Fruit fly (Drosophila melanogaster) whole organism, embryonic: ENCODE measurements around the gene Utx.

Experiments
- C15 ChIP-seq: fragments of 200-800 bp; sonication (Bioruptor generic); IDR thresholded peaks from 3 replicates; pipeline ENCODE4 v1.3.6; 2022; ENCODE audit warnings: missing biosample characterization, missing genetic modification characterization
- CG10565 ChIP-seq: fragments of 200-800 bp; sonication (Bioruptor generic); optimal IDR thresholded peaks from 3 replicates; lab custom pipeline; 2016; ENCODE audit warnings: missing biosample characterization, mild to moderate bottlenecking, missing genetic modification characterization
- CG10654 ChIP-seq: fragments of 200-800 bp; sonication (Bioruptor generic); optimal IDR thresholded peaks from 2 replicates; lab custom pipeline; 2016; ENCODE audit warnings: missing biosample characterization, missing genetic modification characterization
- CG13775 ChIP-seq: fragments of 200-800 bp; sonication (Bioruptor generic); optimal IDR thresholded peaks from 3 replicates; lab custom pipeline; 2017; ENCODE audit warnings: missing biosample characterization, mild to moderate bottlenecking, missing genetic modification characterization
- CG14710 ChIP-seq: fragments of 200-800 bp; sonication (Bioruptor generic); optimal IDR thresholded peaks from 3 replicates; lab custom pipeline; 2019; ENCODE audit warnings: missing biosample characterization, mild to moderate bottlenecking, missing genetic modification characterization, moderate library complexity
- CG15011 ChIP-seq: fragments of 200-800 bp; sonication (Bioruptor generic); optimal IDR thresholded peaks from 3 replicates; lab custom pipeline; 2018; ENCODE audit warnings: missing biosample characterization, mild to moderate bottlenecking, missing genetic modification characterization
- CG15696 ChIP-seq: fragments of 200-800 bp; sonication (Bioruptor generic); optimal IDR thresholded peaks from 2 replicates; lab custom pipeline; 2019; ENCODE audit warnings: missing biosample characterization, mild to moderate bottlenecking, missing genetic modification characterization, moderate library complexity
- CG17385 ChIP-seq: fragments of 200-800 bp; sonication (Bioruptor generic); optimal IDR thresholded peaks from 3 replicates; lab custom pipeline; 2018; ENCODE audit warnings: missing biosample characterization, mild to moderate bottlenecking, missing genetic modification characterization
- CG17568 ChIP-seq: fragments of 200-800 bp; sonication (Bioruptor generic); optimal IDR thresholded peaks from 2 replicates; lab custom pipeline; 2018; ENCODE audit warnings: missing biosample characterization, mild to moderate bottlenecking, missing genetic modification characterization, moderate library complexity
- CG3065 ChIP-seq: fragments of 200-800 bp; sonication (Bioruptor generic); optimal IDR thresholded peaks from 2 replicates; lab custom pipeline; 2016; ENCODE audit warnings: missing biosample characterization, missing genetic modification characterization
- CG32772 ChIP-seq: fragments of 200-800 bp; sonication (Bioruptor generic); IDR thresholded peaks from 2 replicates; pipeline ENCODE4 v1.3.6; 2022; ENCODE audit warnings: missing biosample characterization, missing genetic modification characterization
- CG34224 ChIP-seq: fragments of 200-800 bp; sonication (Bioruptor generic); IDR thresholded peaks from 3 replicates; pipeline ENCODE4 v1.3.6; 2022; ENCODE audit warnings: missing biosample characterization, missing genetic modification characterization; ENCODE audit not compliant: partially characterized antibody
- CG5180 ChIP-seq: fragments of 200-800 bp; sonication (Bioruptor generic); optimal IDR thresholded peaks from 3 replicates; lab custom pipeline; 2017; ENCODE audit warnings: missing biosample characterization, missing genetic modification characterization, mild to moderate bottlenecking, moderate library complexity, missing genetic modification reagents
- CG6272 ChIP-seq: fragments of 200-800 bp; sonication (Bioruptor generic); IDR thresholded peaks from 2 replicates; pipeline ENCODE4 v1.3.6; 2022; ENCODE audit warnings: missing biosample characterization, missing genetic modification characterization
- CG8281 ChIP-seq: fragments of 200-800 bp; sonication (Bioruptor generic); optimal IDR thresholded peaks from 2 replicates; lab custom pipeline; 2018; ENCODE audit warnings: missing biosample characterization, mild to moderate bottlenecking, missing genetic modification characterization, moderate library complexity
- CG9817 ChIP-seq: fragments of 200-800 bp; sonication (Bioruptor generic); optimal IDR thresholded peaks from 2 replicates; lab custom pipeline; 2018; ENCODE audit warnings: missing biosample characterization, mild to moderate bottlenecking, missing genetic modification characterization, moderate library complexity
- Dll ChIP-seq: fragments of 200-800 bp; sonication (Bioruptor generic); IDR thresholded peaks from 4 replicates; pipeline ENCODE4 v1.3.6; 2022; ENCODE audit warnings: missing biosample characterization, missing genetic modification characterization; ENCODE audit not compliant: partially characterized antibody
- Dref ChIP-seq: fragments of 200-800 bp; sonication (Bioruptor generic); IDR thresholded peaks from 2 replicates; pipeline ENCODE4 v1.3.6; 2022; ENCODE audit warnings: missing biosample characterization, missing genetic modification characterization
- E2f2 ChIP-seq: fragments of 200-800 bp; sonication (Bioruptor generic); IDR thresholded peaks from 2 replicates; pipeline ENCODE4 v1.3.6; 2022; ENCODE audit warnings: missing biosample characterization, missing genetic modification characterization
- GATAe ChIP-seq: fragments of 200-800 bp; sonication (Bioruptor generic); conservative IDR thresholded peaks from 2 replicates; pipeline ENCODE4 v1.3.6; 2022; ENCODE audit warnings: missing biosample characterization, missing genetic modification characterization
- H15 ChIP-seq: fragments of 200-800 bp; sonication (Bioruptor generic); IDR thresholded peaks from 3 replicates; pipeline ENCODE4 v1.3.6; 2022; ENCODE audit warnings: missing biosample characterization, missing genetic modification characterization
- Hand ChIP-seq: fragments of 200-800 bp; sonication (Bioruptor generic); optimal IDR thresholded peaks from 2 replicates; lab custom pipeline; 2017; ENCODE audit warnings: mild to moderate bottlenecking, missing biosample characterization, missing genetic modification reagents, missing genetic modification characterization
- Hr3 ChIP-seq: fragments of 200-800 bp; sonication (Bioruptor generic); optimal IDR thresholded peaks from 3 replicates; lab custom pipeline; 2016; ENCODE audit warnings: missing biosample characterization, missing genetic modification characterization
- Hr78 ChIP-seq, 2 experiments: fragments of 200-800 bp in 1 of 2; fragments of >200 bp in 1 of 2; sonication (Bioruptor generic) in 1 of 2; optimal IDR thresholded peaks; 2 replicates each; lab custom pipeline; 2017 to 2019; ENCODE audit warnings: missing biosample characterization in 2 of 2, missing genetic modification characterization in 2 of 2, mild to moderate bottlenecking in 1 of 2, moderate library complexity in 1 of 2
- MTF-1 ChIP-seq: fragments of 200-800 bp; sonication (Bioruptor generic); optimal IDR thresholded peaks from 2 replicates; lab custom pipeline; 2018; ENCODE audit warnings: missing biosample characterization, mild to moderate bottlenecking, missing genetic modification characterization, borderline replicate concordance
- NC2α ChIP-seq: fragments of 200-800 bp; sonication (Bioruptor generic); optimal IDR thresholded peaks from 2 replicates; lab custom pipeline; 2016; ENCODE audit warnings: missing biosample characterization, missing genetic modification characterization
- Nf-YA ChIP-seq: fragments of 200-800 bp; sonication (Bioruptor generic); IDR thresholded peaks from 2 replicates; pipeline ENCODE4 v1.3.6; 2022; ENCODE audit warnings: missing biosample characterization, missing genetic modification characterization
- Nf-YB ChIP-seq: fragments of 200-800 bp; sonication (Bioruptor generic); optimal IDR thresholded peaks from 3 replicates; lab custom pipeline; 2019; ENCODE audit warnings: missing biosample characterization, mild to moderate bottlenecking, missing genetic modification characterization, moderate library complexity
- Scr ChIP-seq: fragments of 200-800 bp; sonication (Bioruptor generic); IDR thresholded peaks from 2 replicates; pipeline ENCODE4 v1.3.6; 2022; ENCODE audit warnings: missing biosample characterization, missing genetic modification characterization; ENCODE audit not compliant: partially characterized antibody
- Sry-δ ChIP-seq: fragments of 200-800 bp; sonication (Bioruptor generic); optimal IDR thresholded peaks from 2 replicates; lab custom pipeline; 2016; ENCODE audit warnings: missing biosample characterization, missing genetic modification characterization
- TFAM ChIP-seq: fragments of 200-800 bp; sonication (Bioruptor generic); optimal IDR thresholded peaks from 2 replicates; lab custom pipeline; 2017; ENCODE audit warnings: missing biosample characterization, missing genetic modification characterization, inconsistent platforms
- abd-A ChIP-seq: fragments of 200-800 bp; sonication (Bioruptor generic); optimal IDR thresholded peaks from 3 replicates; lab custom pipeline; 2019; ENCODE audit warnings: missing biosample characterization, mild to moderate bottlenecking, missing genetic modification characterization, moderate library complexity
- az2 ChIP-seq: fragments of 200-800 bp; sonication (Bioruptor generic); optimal IDR thresholded peaks from 3 replicates; lab custom pipeline; 2016; ENCODE audit warnings: missing biosample characterization, missing genetic modification characterization
- cg ChIP-seq: fragments of 200-800 bp; sonication (Bioruptor generic); optimal IDR thresholded peaks from 3 replicates; lab custom pipeline; 2019; ENCODE audit warnings: missing biosample characterization, mild to moderate bottlenecking, missing genetic modification characterization, moderate library complexity
- eve ChIP-seq, 2 experiments: fragments of >200 bp; optimal IDR thresholded peaks; 2 replicates each; lab custom pipeline; 2017; ENCODE audit warnings: missing biosample characterization in 2 of 2, missing genetic modification characterization in 2 of 2
- exex ChIP-seq: fragments of 200-800 bp; sonication (Bioruptor generic); optimal IDR thresholded peaks from 4 replicates; lab custom pipeline; 2018; ENCODE audit warnings: missing biosample characterization, mild to moderate bottlenecking, missing genetic modification characterization, moderate library complexity
- ham ChIP-seq: fragments of 200-800 bp; sonication (Bioruptor generic); IDR thresholded peaks from 2 replicates; pipeline ENCODE4 v1.3.6; 2022; ENCODE audit warnings: missing biosample characterization, missing genetic modification characterization
- hkb ChIP-seq, 2 experiments: fragments of 200-800 bp in 1 of 2; fragments of >200 bp in 1 of 2; sonication (Bioruptor generic) in 1 of 2; IDR thresholded peaks in 1 of 2; optimal IDR thresholded peaks in 1 of 2; 2 replicates each; pipeline versions ENCODE4 v1.3.6 to Lab custom; 2017 to 2022; ENCODE audit warnings: missing biosample characterization in 1 of 2, missing genetic modification characterization in 1 of 2
- kah ChIP-seq: fragments of 200-800 bp; sonication (Bioruptor generic); optimal IDR thresholded peaks from 2 replicates; lab custom pipeline; 2018; ENCODE audit warnings: missing biosample characterization, mild to moderate bottlenecking, missing genetic modification characterization
- knrl ChIP-seq: fragments of 200-800 bp; sonication (Bioruptor generic); IDR thresholded peaks from 3 replicates; pipeline ENCODE4 v1.3.6; 2022; ENCODE audit warnings: missing biosample characterization, missing genetic modification characterization; ENCODE audit not compliant: partially characterized antibody
- onecut ChIP-seq: fragments of 200-800 bp; sonication (Bioruptor generic); IDR thresholded peaks from 2 replicates; pipeline ENCODE4 v1.3.6; 2022; ENCODE audit warnings: missing biosample characterization, missing genetic modification characterization
- otp ChIP-seq: fragments of 200-800 bp; sonication (Bioruptor generic); IDR thresholded peaks from 3 replicates; pipeline ENCODE4, ENCODE4 v1.3.6; 2022; ENCODE audit warnings: missing biosample characterization, missing genetic modification characterization
- prd ChIP-seq, 3 experiments: fragments of >200 bp in 2 of 3; fragments of 200-800 bp in 1 of 3; sonication (Bioruptor generic) in 1 of 3; optimal IDR thresholded peaks in 2 of 3; IDR thresholded peaks in 1 of 3; 2 replicates in 2 of 3; 3 replicates in 1 of 3; pipeline versions ENCODE4 v1.3.6 to Lab custom; 2017 to 2022; ENCODE audit warnings: missing biosample characterization in 1 of 3, missing genetic modification characterization in 1 of 3
- psq ChIP-seq: fragments of 200-800 bp; sonication (Bioruptor generic); optimal IDR thresholded peaks from 2 replicates; lab custom pipeline; 2017; ENCODE audit warnings: missing biosample characterization, missing genetic modification characterization
- schlank ChIP-seq: fragments of 200-800 bp; sonication (Bioruptor generic); optimal IDR thresholded peaks from 2 replicates; lab custom pipeline; 2018; ENCODE audit warnings: missing biosample characterization, mild to moderate bottlenecking, missing genetic modification characterization
- seq ChIP-seq: fragments of 200-800 bp; sonication (Bioruptor generic); IDR thresholded peaks from 2 replicates; pipeline ENCODE4 v1.3.6; 2022; ENCODE audit warnings: missing biosample characterization, missing genetic modification characterization
- sqz ChIP-seq: fragments of 200-800 bp; sonication (Bioruptor generic); optimal IDR thresholded peaks from 3 replicates; lab custom pipeline; 2018; ENCODE audit warnings: missing biosample characterization, mild to moderate bottlenecking, missing genetic modification characterization
- trh ChIP-seq: fragments of 200-800 bp; sonication (Bioruptor generic); optimal IDR thresholded peaks from 2 replicates; lab custom pipeline; 2016; ENCODE audit warnings: missing biosample characterization, missing genetic modification characterization

Utx gene

dm6 chr2L:10226724-10227407 lies 51.7 kb downstream of the Utx start, which contains the start of gene CG5708 (continued):
- peak; percentile 30; the same call in 2 of the 3 replicates for TF ChIP-seq CG34224 (GFP tag; lab: Robert Waterston, UW)
- TF ChIP-seq Dref: peak; percentile 56
- peak; percentile 33 for TF ChIP-seq CG14710
- TF ChIP-seq sqz (GFP tag; lab: Kevin White, UChicago): no peak
- no peak for TF ChIP-seq psq (GFP tag; lab: Kevin White, UChicago)
- no peak for TF ChIP-seq CG15696 (tag; lab: Kevin White, UChicago)
- no peak for TF ChIP-seq CG3065 (GFP tag; lab: Kevin White, UChicago)
- no peak for TF ChIP-seq hkb (optimal IDR thresholded peaks at IDR 0.05; lab: Kevin White, UChicago)
- no peak for TF ChIP-seq hkb (GFP tag; IDR thresholded peaks at IDR 0.05; lab: Robert Waterston, UW)
- no peak for TF ChIP-seq seq
- TF ChIP-seq ham (GFP tag; lab: Robert Waterston, UW): no peak
- no peak for TF ChIP-seq Nf-YB (GFP tag; lab: Kevin White, UChicago)
- TF ChIP-seq knrl (GFP tag; lab: Robert Waterston, UW): peak; percentile 50; the same call in 2 of the 3 replicates
- TF ChIP-seq TFAM (GFP tag; lab: Kevin White, UChicago): no peak
- TF ChIP-seq schlank (tag; lab: Kevin White, UChicago): no peak
- peak; percentile 36 for TF ChIP-seq Sry-δ (GFP tag; lab: Kevin White, UChicago)
- TF ChIP-seq prd (optimal IDR thresholded peaks at IDR 0.05; lab: Kevin White, UChicago): no peak
- 0 out of 3 replicates have a peak, but pooled peaks have one; percentile 20 for TF ChIP-seq prd (GFP tag; IDR thresholded peaks at IDR 0.05; lab: Robert Waterston, UW)
- TF ChIP-seq CG15011: no peak
- no peak; the same call in 1 of the 2 replicates for TF ChIP-seq onecut
- TF ChIP-seq CG17385: no peak
- no peak for TF ChIP-seq otp (GFP tag; lab: Robert Waterston, UW)
- no peak for TF ChIP-seq CG9817
- no peak for TF ChIP-seq CG8281 (tag; lab: Kevin White, UChicago)
- TF ChIP-seq CG17568 (GFP tag; lab: Kevin White, UChicago): no peak
- TF ChIP-seq CG32772 (GFP tag; lab: Robert Waterston, UW): no peak
- no peak for TF ChIP-seq eve (GFP tag; optimal IDR thresholded peaks at IDR 0.05; lab: Kevin White, UChicago)
- peak; percentile 17 for TF ChIP-seq CG13775 (GFP tag; lab: Kevin White, UChicago)
- no peak for TF ChIP-seq Hand (GFP tag; lab: Kevin White, UChicago)
- no peak for TF ChIP-seq abd-A (tag; lab: Kevin White, UChicago)
- TF ChIP-seq GATAe (GFP tag; lab: Robert Waterston, UW): no peak
- TF ChIP-seq cg (GFP tag; lab: Kevin White, UChicago): no peak
- no peak for TF ChIP-seq Hr78 (GFP tag; optimal IDR thresholded peaks at IDR 0.05; lab: Kevin White, UChicago)
- no peak for TF ChIP-seq MTF-1 (GFP tag; lab: Kevin White, UChicago)
- no peak for TF ChIP-seq Nf-YA
- peak; percentile 40 for TF ChIP-seq exex
- no peak for TF ChIP-seq CG10565 (GFP tag; lab: Kevin White, UChicago)
- no peak for TF ChIP-seq E2f2
- TF ChIP-seq CG10654 (GFP tag; lab: Kevin White, UChicago): no peak
- peak; percentile 40; the same call in 1 of the 4 replicates for TF ChIP-seq Dll
- TF ChIP-seq az2 (GFP tag; lab: Kevin White, UChicago): no peak
- no peak for TF ChIP-seq kah (GFP tag; lab: Kevin White, UChicago)
- no peak for TF ChIP-seq Hr3 (GFP tag; lab: Kevin White, UChicago)
- no peak for TF ChIP-seq CG6272 (GFP tag; lab: Robert Waterston, UW)
- no peak for TF ChIP-seq NC2α (GFP tag; lab: Kevin White, UChicago)
- peak; percentile 59 for TF ChIP-seq Scr (GFP tag; lab: Robert Waterston, UW)
- TF ChIP-seq trh (GFP tag; lab: Kevin White, UChicago): no peak
- no peak for TF ChIP-seq CG5180 (GFP tag; lab: Kevin White, UChicago)
- no peak for TF ChIP-seq C15 (GFP tag; lab: Robert Waterston, UW)
- TF ChIP-seq H15 (GFP tag; lab: Robert Waterston, UW): no peak
